Fruit fly (Drosophila melanogaster) whole organism, embryonic: Measurements from ENCODE around the gene CG17816.

ENCODE experiments used
- CG10431 ChIP-seq: fragments of 200-800 bp; sonication (Bioruptor generic); optimal IDR thresholded peaks from 3 replicates; lab custom pipeline; 2018; ENCODE audit warnings: missing biosample characterization, mild to moderate bottlenecking, missing genetic modification characterization
- CG11560 ChIP-seq: fragments of 200-800 bp; sonication (Bioruptor generic); IDR thresholded peaks from 3 replicates; pipeline ENCODE4 v1.3.6; 2022; ENCODE audit warnings: missing biosample characterization, missing genetic modification characterization
- CG13296 ChIP-seq: fragments of 200-800 bp; sonication (Bioruptor generic); optimal IDR thresholded peaks from 3 replicates; lab custom pipeline; 2018; ENCODE audit warnings: missing biosample characterization, mild to moderate bottlenecking, missing genetic modification characterization
- CG14710 ChIP-seq: fragments of 200-800 bp; sonication (Bioruptor generic); optimal IDR thresholded peaks from 3 replicates; lab custom pipeline; 2019; ENCODE audit warnings: missing biosample characterization, mild to moderate bottlenecking, missing genetic modification characterization, moderate library complexity
- CG14860 ChIP-seq: fragments of 200-800 bp; sonication (Bioruptor generic); IDR thresholded peaks from 3 replicates; pipeline ENCODE4 v1.3.6; 2022; ENCODE audit warnings: missing biosample characterization, missing genetic modification characterization; ENCODE audit not compliant: partially characterized antibody
- CG15269 ChIP-seq: fragments of 200-800 bp; sonication (Bioruptor generic); optimal IDR thresholded peaks from 2 replicates; lab custom pipeline; 2018; ENCODE audit warnings: missing biosample characterization, mild to moderate bottlenecking, missing genetic modification characterization, moderate library complexity
- CG1603 ChIP-seq: fragments of 200-800 bp; sonication (Bioruptor generic); optimal IDR thresholded peaks from 2 replicates; lab custom pipeline; 2019; ENCODE audit warnings: missing biosample characterization, mild to moderate bottlenecking, missing genetic modification characterization, moderate library complexity
- CG16815 ChIP-seq: fragments of 200-800 bp; sonication (Bioruptor generic); optimal IDR thresholded peaks from 3 replicates; lab custom pipeline; 2017; ENCODE audit warnings: missing biosample characterization, mild to moderate bottlenecking, missing genetic modification characterization
- CG16863 ChIP-seq: fragments of 200-800 bp; sonication (Bioruptor generic); optimal IDR thresholded peaks from 3 replicates; lab custom pipeline; 2016; ENCODE audit warnings: missing biosample characterization, missing genetic modification characterization
- CG30403 ChIP-seq: fragments of 200-800 bp; sonication (Bioruptor generic); optimal IDR thresholded peaks from 3 replicates; lab custom pipeline; 2016; ENCODE audit warnings: missing biosample characterization, missing genetic modification characterization
- CG34224 ChIP-seq: fragments of 200-800 bp; sonication (Bioruptor generic); IDR thresholded peaks from 3 replicates; pipeline ENCODE4 v1.3.6; 2022; ENCODE audit warnings: missing biosample characterization, missing genetic modification characterization; ENCODE audit not compliant: partially characterized antibody
- CG4404 ChIP-seq: fragments of 200-800 bp; sonication (Bioruptor generic); IDR thresholded peaks from 2 replicates; pipeline ENCODE4 v1.3.6; 2022; ENCODE audit warnings: missing biosample characterization, missing genetic modification characterization
- CG4730 ChIP-seq: fragments of 200-800 bp; sonication (Bioruptor generic); IDR thresholded peaks from 2 replicates; pipeline ENCODE4 v1.3.6; 2022; ENCODE audit warnings: missing biosample characterization, missing genetic modification characterization
- CG6791 ChIP-seq: fragments of 200-800 bp; sonication (Bioruptor generic); IDR thresholded peaks from 3 replicates; pipeline ENCODE4 v1.3.6; 2022; ENCODE audit warnings: missing biosample characterization, missing genetic modification characterization; ENCODE audit not compliant: partially characterized antibody
- CG7745 ChIP-seq: fragments of 200-800 bp; sonication (Bioruptor generic); optimal IDR thresholded peaks from 2 replicates; lab custom pipeline; 2018; ENCODE audit warnings: missing biosample characterization, mild to moderate bottlenecking, missing genetic modification characterization, moderate library complexity
- CG8281 ChIP-seq: fragments of 200-800 bp; sonication (Bioruptor generic); optimal IDR thresholded peaks from 2 replicates; lab custom pipeline; 2018; ENCODE audit warnings: missing biosample characterization, mild to moderate bottlenecking, missing genetic modification characterization, moderate library complexity
- CG9609 ChIP-seq: fragments of 200-800 bp; sonication (Bioruptor generic); optimal IDR thresholded peaks from 3 replicates; lab custom pipeline; 2016; ENCODE audit warnings: missing biosample characterization, missing genetic modification characterization
- CG9797 ChIP-seq: fragments of 200-800 bp; sonication (Bioruptor generic); optimal IDR thresholded peaks from 3 replicates; lab custom pipeline; 2018; ENCODE audit warnings: missing biosample characterization, mild to moderate bottlenecking, missing genetic modification characterization
- CG9932 ChIP-seq: fragments of 200-800 bp; sonication (Bioruptor generic); IDR thresholded peaks from 2 replicates; pipeline ENCODE4 v1.3.6; 2022; ENCODE audit warnings: missing biosample characterization, missing genetic modification characterization
- CTCF ChIP-seq: fragments of 200-800 bp; sonication (Bioruptor generic); optimal IDR thresholded peaks from 2 replicates; lab custom pipeline; 2017; ENCODE audit warnings: missing biosample characterization, mild to moderate bottlenecking, missing genetic modification characterization, moderate library complexity
- Camta ChIP-seq: fragments of 200-800 bp; sonication (Bioruptor generic); optimal IDR thresholded peaks from 2 replicates; lab custom pipeline; 2016; ENCODE audit warnings: missing biosample characterization, missing genetic modification characterization
- CkIIα-i1 ChIP-seq: fragments of 200-800 bp; sonication (Bioruptor generic); IDR thresholded peaks from 2 replicates; pipeline ENCODE4 v1.3.6; 2022; ENCODE audit warnings: missing biosample characterization, missing genetic modification characterization
- CoRest ChIP-seq: fragments of 200-800 bp; sonication (Bioruptor generic); optimal IDR thresholded peaks from 3 replicates; lab custom pipeline; 2018; ENCODE audit warnings: missing biosample characterization, mild to moderate bottlenecking, missing genetic modification characterization, moderate library complexity
- CrebB ChIP-seq: fragments of 200-800 bp; sonication (Bioruptor generic); optimal IDR thresholded peaks from 3 replicates; lab custom pipeline; 2018; ENCODE audit warnings: missing biosample characterization, mild to moderate bottlenecking, missing genetic modification characterization
- Dad ChIP-seq: fragments of 200-800 bp; sonication (Bioruptor generic); optimal IDR thresholded peaks from 3 replicates; lab custom pipeline; 2016; ENCODE audit warnings: missing biosample characterization, missing genetic modification characterization
- Dfd ChIP-seq, 2 experiments: fragments of >200 bp; optimal IDR thresholded peaks; 2 replicates each; lab custom pipeline; 2017; ENCODE audit warnings: missing biosample characterization in 2 of 2, missing genetic modification characterization in 2 of 2
- Elba2 ChIP-seq: fragments of 200-800 bp; sonication (Bioruptor generic); optimal IDR thresholded peaks from 3 replicates; lab custom pipeline; 2016; ENCODE audit warnings: missing biosample characterization, missing genetic modification characterization
- Ets65A ChIP-seq: fragments of 200-800 bp; sonication (Bioruptor generic); peaks from one replicate; lab custom pipeline; 2016; ENCODE audit warnings: missing biosample characterization, missing genetic modification characterization
- Fer1 ChIP-seq: fragments of 200-800 bp; sonication (Bioruptor generic); optimal IDR thresholded peaks from 2 replicates; lab custom pipeline; 2017; ENCODE audit warnings: missing biosample characterization, mild to moderate bottlenecking, missing genetic modification characterization
- HLH4C ChIP-seq: fragments of 200-800 bp; sonication (Bioruptor generic); IDR thresholded peaks from 3 replicates; pipeline ENCODE4 v1.3.6; 2022; ENCODE audit warnings: missing biosample characterization, missing genetic modification characterization; ENCODE audit not compliant: partially characterized antibody
- Lhr ChIP-seq: fragments of 200-800 bp; sonication (Bioruptor generic); optimal IDR thresholded peaks from 3 replicates; lab custom pipeline; 2017; ENCODE audit warnings: mild to moderate bottlenecking, missing biosample characterization, missing genetic modification reagents, missing genetic modification characterization
- MESR4 ChIP-seq: fragments of 200-800 bp; sonication (Bioruptor generic); optimal IDR thresholded peaks from 2 replicates; lab custom pipeline; 2018; ENCODE audit warnings: missing biosample characterization, mild to moderate bottlenecking, missing genetic modification characterization, moderate library complexity
- NfI ChIP-seq: fragments of 200-800 bp; sonication (Bioruptor generic); optimal IDR thresholded peaks from 3 replicates; lab custom pipeline; 2018; ENCODE audit warnings: missing biosample characterization, mild to moderate bottlenecking, missing genetic modification characterization, moderate library complexity
- Rfx ChIP-seq: fragments of 200-800 bp; sonication (Bioruptor generic); IDR thresholded peaks from 2 replicates; pipeline ENCODE4 v1.3.6; 2022; ENCODE audit warnings: missing biosample characterization, missing genetic modification characterization
- Scr ChIP-seq: fragments of 200-800 bp; sonication (Bioruptor generic); IDR thresholded peaks from 2 replicates; pipeline ENCODE4 v1.3.6; 2022; ENCODE audit warnings: missing biosample characterization, missing genetic modification characterization; ENCODE audit not compliant: partially characterized antibody
- Six4 ChIP-seq: fragments of 200-800 bp; sonication (Bioruptor generic); optimal IDR thresholded peaks from 2 replicates; lab custom pipeline; 2016; ENCODE audit warnings: missing biosample characterization, missing genetic modification characterization
- Sry-β ChIP-seq: fragments of 200-800 bp; sonication (Bioruptor generic); optimal IDR thresholded peaks from 2 replicates; lab custom pipeline; 2018; ENCODE audit warnings: missing biosample characterization, mild to moderate bottlenecking, missing genetic modification characterization, moderate library complexity
- Xbp1 ChIP-seq: fragments of 200-800 bp; sonication (Bioruptor generic); optimal IDR thresholded peaks from 3 replicates; lab custom pipeline; 2016; ENCODE audit warnings: missing biosample characterization, mild to moderate bottlenecking, missing genetic modification characterization
- Xrp1 ChIP-seq: fragments of 200-800 bp; sonication (Bioruptor generic); IDR thresholded peaks from 2 replicates; pipeline ENCODE4 v1.3.6; 2022; ENCODE audit warnings: missing biosample characterization, missing genetic modification characterization
- abd-A ChIP-seq: fragments of 200-800 bp; sonication (Bioruptor generic); optimal IDR thresholded peaks from 3 replicates; lab custom pipeline; 2019; ENCODE audit warnings: missing biosample characterization, mild to moderate bottlenecking, missing genetic modification characterization, moderate library complexity
- croc ChIP-seq: fragments of 200-800 bp; sonication (Bioruptor generic); conservative IDR thresholded peaks from 3 replicates; pipeline ENCODE4 v1.3.6; 2022; ENCODE audit warnings: missing biosample characterization, missing genetic modification characterization
- her ChIP-seq: fragments of 200-800 bp; sonication (Bioruptor generic); optimal IDR thresholded peaks from 2 replicates; lab custom pipeline; 2016; ENCODE audit warnings: missing biosample characterization, missing genetic modification characterization
- ind ChIP-seq: fragments of 200-800 bp; sonication (Bioruptor generic); optimal IDR thresholded peaks from 3 replicates; lab custom pipeline; 2016; ENCODE audit warnings: missing biosample characterization, missing genetic modification characterization
- mld ChIP-seq: fragments of 200-800 bp; sonication (Bioruptor generic); IDR thresholded peaks from 3 replicates; pipeline ENCODE4 v1.3.6; 2022; ENCODE audit warnings: missing biosample characterization, missing genetic modification characterization; ENCODE audit not compliant: partially characterized antibody
- pb ChIP-seq: fragments of 200-800 bp; sonication (Bioruptor generic); optimal IDR thresholded peaks from 3 replicates; lab custom pipeline; 2016; ENCODE audit warnings: missing biosample characterization, missing genetic modification characterization
- pho ChIP-seq: fragments of 200-800 bp; sonication (Bioruptor generic); optimal IDR thresholded peaks from 2 replicates; lab custom pipeline; 2016; ENCODE audit warnings: missing biosample characterization, missing genetic modification characterization
- phol ChIP-seq: fragments of 200-800 bp; sonication (Bioruptor generic); optimal IDR thresholded peaks from 3 replicates; lab custom pipeline; 2018; ENCODE audit warnings: missing biosample characterization, mild to moderate bottlenecking, missing genetic modification characterization, moderate library complexity
- tin ChIP-seq: fragments of 200-800 bp; sonication (Bioruptor generic); optimal IDR thresholded peaks from 3 replicates; lab custom pipeline; 2016; ENCODE audit warnings: missing biosample characterization, missing genetic modification characterization
- unc-4 ChIP-seq: fragments of 200-800 bp; sonication (Bioruptor generic); IDR thresholded peaks from 2 replicates; pipeline ENCODE4 v1.3.6; 2022; ENCODE audit warnings: missing biosample characterization, missing genetic modification characterization; ENCODE audit not compliant: partially characterized antibody
- zen ChIP-seq: fragments of 200-800 bp; sonication (Bioruptor generic); optimal IDR thresholded peaks from 3 replicates; lab custom pipeline; 2018; ENCODE audit warnings: missing biosample characterization, mild to moderate bottlenecking, missing genetic modification characterization, moderate library complexity

CG17816 gene

DNA sequence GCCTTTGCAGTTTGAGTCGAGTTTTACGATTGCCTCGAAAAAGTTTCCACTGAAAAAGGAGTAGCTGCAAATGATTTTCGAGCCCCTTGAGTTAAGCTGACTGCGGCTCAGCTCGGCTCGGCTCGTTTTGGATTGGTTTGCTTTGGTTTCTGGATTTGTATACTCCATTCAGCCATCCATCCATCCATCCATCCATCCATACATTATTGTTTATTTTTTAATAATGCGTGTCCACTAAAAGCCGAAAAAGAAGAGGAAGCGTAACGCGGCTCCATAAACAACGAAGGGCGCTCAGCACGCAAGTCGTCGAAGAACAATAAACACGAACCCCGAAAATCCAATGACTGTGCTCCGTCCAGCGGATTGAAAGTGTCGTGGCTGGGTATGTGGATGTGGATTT, 39.8 kb upstream of the CG17816 start:
- TF ChIP-seq Elba2 (no peak), NfI (no peak), Ets65A (GFP tag; lab: Kevin White, UChicago) (peak; percentile 66), CG15269 (tag; lab: Kevin White, UChicago) (no peak), CTCF (GFP tag; lab: Kevin White, UChicago) (no peak), ind (GFP tag; lab: Kevin White, UChicago) (no peak), Dfd (GFP tag; optimal IDR thresholded peaks at IDR 0.05; lab: Kevin White, UChicago) (no peak), CG8281 (tag; lab: Kevin White, UChicago) (peak; percentile 91), CG9932 (GFP tag; lab: Robert Waterston, UW) (no peak)

DNA sequence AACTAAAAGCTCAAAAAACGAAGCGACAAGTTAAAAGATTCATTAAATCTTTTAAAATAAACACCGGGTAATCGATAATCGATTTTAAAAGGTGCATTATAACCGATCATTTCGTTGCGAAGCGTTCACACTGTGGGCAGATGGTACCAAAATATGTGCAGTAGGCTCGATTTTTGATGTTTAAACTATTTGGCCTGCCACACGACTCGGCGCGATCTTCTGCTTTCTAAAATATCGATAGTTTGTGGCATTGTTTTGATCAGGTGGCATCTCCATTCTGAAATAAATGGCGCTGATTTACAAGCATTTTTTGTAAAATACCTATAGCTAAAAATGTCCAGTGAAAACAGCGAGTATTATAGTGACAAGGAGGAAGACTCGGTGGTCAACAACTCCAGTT, 33.7 kb upstream of the CG17816 start, which contains the start of the genes CG10445 and lds:
Gene CG10445 (minus strand): TSS at position 104 of the 400 bp plus-strand sequence.
Gene lds (plus strand): TSS at position 236 of the 400 bp plus-strand sequence.
- TF ChIP-seq Rfx (GFP tag; lab: Robert Waterston, UW): peak; percentile 67
- TF ChIP-seq Dad (GFP tag; lab: Kevin White, UChicago): no peak
- TF ChIP-seq mld (GFP tag; lab: Robert Waterston, UW): peak; percentile 64; the same call in 2 of the 3 replicates
- peak; percentile 89 for TF ChIP-seq CG1603 (tag; lab: Kevin White, UChicago)
- TF ChIP-seq phol (tag; lab: Kevin White, UChicago): peak; percentile 95
- TF ChIP-seq MESR4 (GFP tag; lab: Kevin White, UChicago): peak; percentile 47
- TF ChIP-seq Sry-β (GFP tag; lab: Kevin White, UChicago): no peak
- TF ChIP-seq pb: no peak
- no peak for TF ChIP-seq Six4 (GFP tag; lab: Kevin White, UChicago)
- TF ChIP-seq CrebB (tag; lab: Kevin White, UChicago): no peak
- TF ChIP-seq Fer1: no peak
- peak; percentile 72; the same call in 2 of the 3 replicates for TF ChIP-seq CG11560 (tag; lab: Robert Waterston, UW)
- TF ChIP-seq croc (GFP tag; lab: Robert Waterston, UW): no peak
- TF ChIP-seq CG6791: peak; percentile 93
- TF ChIP-seq zen (tag; lab: Kevin White, UChicago): peak; percentile 43
- TF ChIP-seq Lhr (GFP tag; lab: Kevin White, UChicago): peak; percentile 50
- TF ChIP-seq CG4404 (GFP tag; lab: Robert Waterston, UW): no peak
- no peak for TF ChIP-seq CG7745 (tag; lab: Kevin White, UChicago)
- peak; percentile 32 for TF ChIP-seq Xbp1 (GFP tag; lab: Kevin White, UChicago)
- no peak for TF ChIP-seq pho (GFP tag; lab: Kevin White, UChicago)
- peak; percentile 4 for TF ChIP-seq Camta (GFP tag; lab: Kevin White, UChicago)
- TF ChIP-seq CG14860 (GFP tag; lab: Robert Waterston, UW): peak; percentile 88
- no peak for TF ChIP-seq NfI
- TF ChIP-seq Scr: peak; percentile 84
- peak; percentile 18 for TF ChIP-seq CG30403 (GFP tag; lab: Kevin White, UChicago)
- TF ChIP-seq CG14710 (tag; lab: Kevin White, UChicago): peak; percentile 64
- no peak for TF ChIP-seq CkIIα-i1
- TF ChIP-seq Xrp1 (GFP tag; lab: Robert Waterston, UW): 0 out of 2 replicates have a peak, but pooled peaks have one; percentile 11
- peak; percentile 76 for TF ChIP-seq unc-4
- TF ChIP-seq CG9797 (GFP tag; lab: Kevin White, UChicago): peak; percentile 57
- TF ChIP-seq CG10431 (GFP tag; lab: Kevin White, UChicago): no peak
- peak; percentile 13 for TF ChIP-seq CG9609 (GFP tag; lab: Kevin White, UChicago)
- TF ChIP-seq CG4730: no peak
- peak; percentile 13 for TF ChIP-seq tin (GFP tag; lab: Kevin White, UChicago)
- TF ChIP-seq CG16815 (GFP tag; lab: Kevin White, UChicago): no peak
- TF ChIP-seq her: peak; percentile 1
- no peak for TF ChIP-seq abd-A (tag; lab: Kevin White, UChicago)
- TF ChIP-seq CG16863 (GFP tag; lab: Kevin White, UChicago): no peak
- peak; percentile 43 for TF ChIP-seq CoRest (tag; lab: Kevin White, UChicago)
- peak; percentile 76 for TF ChIP-seq CG34224 (GFP tag; lab: Robert Waterston, UW)
- TF ChIP-seq CG13296: no peak
- peak; percentile 95 for TF ChIP-seq HLH4C (GFP tag; lab: Robert Waterston, UW)
